Fruit fly (Drosophila melanogaster) S2 (cell line): ENCODE data around the gene cactin.

Source experiments
- CG8478 ChIP-seq: fragments of >200 bp; optimal IDR thresholded peaks from 2 replicates; lab custom pipeline; 2018
- CTCF ChIP-seq, 2 experiments: fragments of >200 bp; optimal IDR thresholded peaks; 2 replicates each; lab custom pipeline; 2018

DNA sequence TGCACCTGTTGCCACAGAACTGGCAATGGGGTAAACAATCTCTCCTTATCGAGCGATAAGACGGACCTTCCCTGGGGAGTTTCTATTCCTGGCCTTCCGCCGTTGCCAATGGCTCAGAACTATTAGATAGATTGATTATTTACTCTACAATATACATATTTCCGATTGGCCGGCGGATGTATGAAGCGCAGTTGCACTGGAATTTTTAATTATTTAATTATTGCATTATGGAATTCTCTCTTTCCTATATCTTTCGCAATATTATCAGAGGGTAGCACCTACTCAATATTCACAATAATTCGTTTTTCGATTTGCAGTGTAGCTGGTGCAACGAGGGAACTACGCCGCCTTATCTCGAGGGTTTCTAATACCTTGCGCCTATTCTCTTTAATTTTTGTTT, 43.3 kb downstream of the cactin start, which contains the start of gene GstT3:
- TF ChIP-seq CTCF (optimal IDR thresholded peaks at IDR 0.05; lab: Kevin White, UChicago) (no peak), CG8478 (lab: Kevin White, UChicago) (no peak)
